Worm (Caenorhabditis elegans): Measurements from ENCODE around the gene Y43F8B.11.

Gene Y43F8B.11

ce11 chrV:19477852-19478251 is 7.4 kb downstream of the Y43F8B.11 start, which contains the start of gene Y43F8B.9:
TSS of gene Y43F8B.9 (plus strand) at chrV:19478152.
- no peak for TF ChIP-seq unc-3 (GFP tag; conservative IDR thresholded peaks at IDR 0.05)
- no peak for TF ChIP-seq unc-3 (tag; optimal IDR thresholded peaks at IDR 0.05)
- no peak for TF ChIP-seq zip-5 (tag; optimal IDR thresholded peaks at IDR 0.05)
- no peak for TF ChIP-seq ceh-6 (GFP tag; optimal IDR thresholded peaks at IDR 0.05)
- TF ChIP-seq ceh-31 (tag; optimal IDR thresholded peaks at IDR 0.05), result no peak
- TF ChIP-seq hlh-6 (tag; optimal IDR thresholded peaks at IDR 0.05), result no peak
- TF ChIP-seq dve-1 (tag; optimal IDR thresholded peaks at IDR 0.05), result no peak
- no peak for TF ChIP-seq ceh-2 (tag; optimal IDR thresholded peaks at IDR 0.05)
- no peak for TF ChIP-seq che-1 (tag; optimal IDR thresholded peaks at IDR 0.05)
- TF ChIP-seq fkh-10 (GFP tag; optimal IDR thresholded peaks at IDR 0.05), result no peak
- TF ChIP-seq unc-86 (tag; optimal IDR thresholded peaks at IDR 0.05), result no peak
- TF ChIP-seq tbx-2 (tag; optimal IDR thresholded peaks at IDR 0.05), result no peak
- TF ChIP-seq ama-1 (optimal IDR thresholded peaks at IDR 0.05), result no peak
- no peak for TF ChIP-seq madf-2 (tag; optimal IDR thresholded peaks at IDR 0.05)

DNA sequence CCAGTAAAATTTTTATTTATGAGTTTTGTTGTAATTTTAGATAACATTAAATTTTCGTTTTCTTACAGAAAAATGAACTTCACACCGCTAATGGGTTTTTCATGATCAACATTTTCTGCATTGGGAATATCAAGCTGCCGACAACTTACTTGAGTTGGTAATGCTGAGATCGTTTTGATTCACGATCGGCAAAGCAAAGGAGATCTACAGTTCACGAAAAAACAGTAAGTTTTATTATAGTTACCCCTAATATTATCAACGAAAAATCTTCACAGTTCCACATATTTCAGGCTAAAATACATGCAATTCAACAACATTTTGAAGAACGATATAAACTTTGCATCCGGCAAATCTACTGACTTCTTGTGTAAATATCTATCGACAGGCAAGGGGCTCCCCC is 12.1 kb downstream of the Y43F8B.11 start, which contains the start of gene Y43F8B.22:
Y43F8B.22 (plus strand) TSS at position 301 of the 400 bp plus-strand sequence.
- TF ChIP-seq ceh-30 (tag; optimal IDR thresholded peaks at IDR 0.05), result no peak
- no peak for TF ChIP-seq sox-2 (GFP tag; IDR thresholded peaks at IDR 0.05)
- TF ChIP-seq gmeb-2 (tag; optimal IDR thresholded peaks at IDR 0.05), result no peak
- TF ChIP-seq ceh-19 (GFP tag; optimal IDR thresholded peaks at IDR 0.05), result no peak
- TF ChIP-seq nhr-11 (tag; optimal IDR thresholded peaks at IDR 0.05), result no peak
- no peak for TF ChIP-seq unc-55 (GFP tag; optimal IDR thresholded peaks at IDR 0.05)
- TF ChIP-seq elt-2 (tag; optimal IDR thresholded peaks at IDR 0.05), result no peak

DNA sequence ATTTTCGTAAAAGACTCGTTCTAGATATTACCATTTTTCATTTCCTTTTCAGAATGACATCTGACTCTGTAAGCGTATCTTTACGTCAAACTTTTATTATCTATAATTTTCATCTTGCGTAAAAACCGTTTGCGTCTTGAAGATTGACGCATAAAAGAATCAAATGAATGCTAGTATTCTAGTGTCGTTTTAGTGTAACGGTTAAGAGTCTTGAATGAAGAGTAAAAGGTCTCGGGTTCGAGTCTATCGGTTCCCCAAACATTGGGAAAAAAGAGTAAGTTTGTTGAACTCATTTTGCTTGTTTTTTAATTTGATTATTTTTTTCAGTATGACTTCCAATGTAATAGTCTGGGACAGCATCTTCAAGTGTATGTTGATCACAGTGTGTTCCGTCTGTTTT is 14.0 kb downstream of the Y43F8B.11 start, which contains the start of gene Y43F8B.17:
Y43F8B.17 (plus strand) TSS at position 215 of the 400 bp plus-strand sequence.
- TF ChIP-seq sdc-2 (tag; optimal IDR thresholded peaks at IDR 0.05) (no peak), Y22D7AL.16 (tag; optimal IDR thresholded peaks at IDR 0.05) (no peak), nhr-232 (tag; optimal IDR thresholded peaks at IDR 0.05) (no peak), gmeb-2 (tag; optimal IDR thresholded peaks at IDR 0.05) (no peak), hlh-15 (tag; optimal IDR thresholded peaks at IDR 0.05) (no peak), pax-1 (tag; optimal IDR thresholded peaks at IDR 0.05) (no peak), ets-4 (tag; optimal IDR thresholded peaks at IDR 0.05) (no peak), ceh-31 (tag; optimal IDR thresholded peaks at IDR 0.05) (no peak), hlh-6 (tag; optimal IDR thresholded peaks at IDR 0.05) (no peak), fkh-6 (tag; optimal IDR thresholded peaks at IDR 0.05) (no peak), pqm-1 (tag; optimal IDR thresholded peaks at IDR 0.05) (no peak), tbx-2 (tag; optimal IDR thresholded peaks at IDR 0.05) (no peak)

DNA sequence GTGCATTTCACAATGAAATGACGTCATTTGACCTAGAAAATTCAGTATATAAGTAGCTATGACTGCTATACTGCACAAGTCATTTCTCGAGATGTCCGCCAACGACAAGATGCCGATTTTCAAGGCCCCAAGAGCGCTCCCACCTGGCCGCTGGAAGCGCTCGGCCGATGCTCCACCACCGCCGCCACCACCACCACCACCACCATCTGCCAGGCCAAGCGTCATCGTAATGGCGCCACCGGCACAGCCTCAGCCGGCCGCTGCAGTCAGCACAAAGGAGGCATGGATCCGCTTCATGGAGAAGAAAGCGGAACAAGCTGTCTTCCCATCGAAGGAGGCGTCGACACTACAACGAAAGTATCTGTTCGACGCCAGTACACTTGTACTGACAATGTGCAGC is 14.8 kb downstream of the Y43F8B.11 start, which contains the start of gene Y43F8B.28:
Y43F8B.28 (plus strand) TSS at position 59 of the 400 bp plus-strand sequence.
- no peak for TF ChIP-seq ceh-9 (tag; optimal IDR thresholded peaks at IDR 0.05)
- TF ChIP-seq ama-1 (optimal IDR thresholded peaks at IDR 0.05), result no peak
- no peak for TF ChIP-seq fkh-10 (GFP tag; optimal IDR thresholded peaks at IDR 0.05)
- TF ChIP-seq ref-2 (tag; optimal IDR thresholded peaks at IDR 0.05), result no peak
- no peak for TF ChIP-seq ceh-45 (GFP tag; IDR thresholded peaks at IDR 0.05)
- TF ChIP-seq unc-55 (GFP tag; optimal IDR thresholded peaks at IDR 0.05), result no peak
- TF ChIP-seq lin-11 (tag; optimal IDR thresholded peaks at IDR 0.05), result no peak
- no peak for TF ChIP-seq nhr-232 (tag; optimal IDR thresholded peaks at IDR 0.05)
- TF ChIP-seq pha-4 (tag; optimal IDR thresholded peaks at IDR 0.05), result no peak
- TF ChIP-seq tbx-7 (tag; optimal IDR thresholded peaks at IDR 0.05), result no peak

DNA sequence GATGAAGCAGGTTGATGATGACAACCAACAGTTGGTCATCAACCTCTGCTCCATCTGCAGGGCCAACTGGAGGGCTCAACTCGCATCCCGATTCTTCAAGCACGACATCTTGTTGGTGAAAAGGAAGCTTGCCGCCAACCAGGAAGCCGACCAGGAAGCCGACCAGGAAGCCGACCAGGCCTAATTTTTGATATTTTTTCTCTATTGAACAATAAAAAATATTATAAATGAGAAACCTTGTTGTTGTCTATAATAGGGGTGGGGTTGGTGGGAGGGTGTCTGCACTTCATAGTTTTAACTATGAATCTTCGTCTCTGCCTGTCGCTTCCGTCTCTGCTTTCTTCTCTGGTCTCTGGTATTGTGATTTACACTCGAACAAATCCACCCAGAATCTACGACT is 15.2 kb downstream of the Y43F8B.11 start, which contains the start of gene Y43F8B.18:
Y43F8B.18 (plus strand) TSS at position 301 of the 400 bp plus-strand sequence.
- TF ChIP-seq dmd-4 (tag; optimal IDR thresholded peaks at IDR 0.05; ENCODE audit: borderline replicate concordance) (no peak), unc-42 (tag; optimal IDR thresholded peaks at IDR 0.05) (no peak), ceh-24 (tag; optimal IDR thresholded peaks at IDR 0.05) (no peak), nfya-1 (tag; optimal IDR thresholded peaks at IDR 0.05) (no peak), K02D7.2 (tag; optimal IDR thresholded peaks at IDR 0.05) (no peak), T23F11.4 (GFP tag; optimal IDR thresholded peaks at IDR 0.05) (no peak), rnt-1 (tag; optimal IDR thresholded peaks at IDR 0.05) (no peak), pax-1 (tag; optimal IDR thresholded peaks at IDR 0.05) (no peak), nhr-11 (tag; optimal IDR thresholded peaks at IDR 0.05) (no peak), C08G9.2 (tag; optimal IDR thresholded peaks at IDR 0.05) (no peak), ets-4 (tag; optimal IDR thresholded peaks at IDR 0.05) (no peak), ceh-9 (tag; optimal IDR thresholded peaks at IDR 0.05) (no peak), ceh-30 (tag; optimal IDR thresholded peaks at IDR 0.05) (no peak), ahr-1 (tag; optimal IDR thresholded peaks at IDR 0.05) (no peak), ceh-14 (tag; optimal IDR thresholded peaks at IDR 0.05) (no peak)

Data from whole organism, late embryonic.